Worm (Caenorhabditis elegans) whole organism, midembryonic: Measurements from ENCODE around the gene mtcu-2.

ENCODE experiments used
- T22C8.4 ChIP-seq: fragments of 200-800 bp; sonication (Bioruptor generic); IDR thresholded peaks from 2 replicates; pipeline ENCODE4 v1.3.6; 2022; ENCODE audit warnings: missing genetic modification characterization, missing compliant biosample characterization
- cog-1 ChIP-seq: sonication (generic microtip); optimal IDR thresholded peaks from 2 replicates; lab custom pipeline; 2016; ENCODE audit warnings: missing genetic modification characterization, missing compliant biosample characterization
- flt-1 ChIP-seq: fragments of 200-800 bp; sonication (Bioruptor generic); IDR thresholded peaks from 2 replicates; pipeline ENCODE4 v1.3.6; 2022; ENCODE audit warnings: missing genetic modification characterization, missing compliant biosample characterization
- klf-2 ChIP-seq: fragments of 200-800 bp; sonication (Bioruptor generic); conservative IDR thresholded peaks from 2 replicates; pipeline ENCODE4 v1.3.6; 2022; ENCODE audit warnings: missing genetic modification reagents, missing genetic modification characterization, missing compliant biosample characterization
- med-1 ChIP-seq: sonication (generic microtip); optimal IDR thresholded peaks from 2 replicates; lab custom pipeline; 2017; ENCODE audit warnings: missing genetic modification characterization, mild to moderate bottlenecking, missing compliant biosample characterization, antibody characterized with exemption, missing genetic modification reagents; ENCODE audit not compliant: insufficient read depth
- ref-1 ChIP-seq: fragments of 200-800 bp; sonication (Bioruptor generic); conservative IDR thresholded peaks from 2 replicates; pipeline ENCODE4 v1.3.6; 2022; ENCODE audit warnings: missing genetic modification reagents, missing genetic modification characterization, missing compliant biosample characterization
- tab-1 ChIP-seq: fragments of 200-800 bp; sonication (Bioruptor generic); IDR thresholded peaks from 2 replicates; pipeline ENCODE4 v1.3.6; 2022; ENCODE audit warnings: missing genetic modification characterization, missing compliant biosample characterization
- ztf-23 ChIP-seq: fragments of 200-800 bp; sonication (Bioruptor generic); IDR thresholded peaks from 2 replicates; pipeline ENCODE4 v1.3.6; 2022; ENCODE audit warnings: missing genetic modification reagents, missing genetic modification characterization, missing compliant biosample characterization
- ztf-29 ChIP-seq: fragments of 200-800 bp; sonication (Bioruptor generic); IDR thresholded peaks from 2 replicates; pipeline ENCODE4 v1.3.6; 2022; ENCODE audit warnings: missing genetic modification reagents, missing genetic modification characterization, missing compliant biosample characterization

Gene mtcu-2

ce11 chrII:10033163-10033871 lies at the start of gene mtcu-2:
Gene mtcu-2, minus strand, starts transcription at chrII:10033213.
- TF ChIP-seq klf-2 (peak; percentile 91), ztf-23 (GFP tag; lab: Robert Waterston, UW) (peak; percentile 98), ref-1 (GFP tag; lab: Robert Waterston, UW) (peak; percentile 56; the same call in 1 of the 2 replicates), flt-1 (peak; percentile 94), tab-1 (GFP tag; lab: Robert Waterston, UW) (peak; percentile 79), ztf-29 (GFP tag; lab: Robert Waterston, UW) (peak; percentile 91), T22C8.4 (GFP tag; lab: Robert Waterston, UW) (peak; percentile 79)

- TF ChIP-seq cog-1 (tag; lab: Kevin White, UChicago) (no peak), ztf-23 (GFP tag; lab: Robert Waterston, UW) (no peak), flt-1 (peak; percentile 46; the same call in 1 of the 2 replicates)
These were observed 42.8 kb upstream of the mtcu-2 start for ce11 chrII:10075794-10076193.

- TF ChIP-seq cog-1 (tag; lab: Kevin White, UChicago), result no peak
- TF ChIP-seq tab-1 (GFP tag; lab: Robert Waterston, UW), result no peak
- no peak for TF ChIP-seq klf-2
- no peak for TF ChIP-seq flt-1
- TF ChIP-seq ref-1 (GFP tag; lab: Robert Waterston, UW), result no peak
- TF ChIP-seq T22C8.4 (GFP tag; lab: Robert Waterston, UW), result no peak
- TF ChIP-seq med-1 (GFP tag; lab: Kevin White, UChicago), result no peak
- TF ChIP-seq ztf-29 (GFP tag; lab: Robert Waterston, UW), result no peak
- TF ChIP-seq ztf-23 (GFP tag; lab: Robert Waterston, UW), result no peak
These were observed 41.0 kb upstream of the mtcu-2 start for ce11 chrII:10073986-10074385.

- TF ChIP-seq ztf-23 (GFP tag; lab: Robert Waterston, UW), result no peak
- TF ChIP-seq ref-1 (GFP tag; lab: Robert Waterston, UW), result no peak
- no peak for TF ChIP-seq T22C8.4 (GFP tag; lab: Robert Waterston, UW)
- TF ChIP-seq tab-1 (GFP tag; lab: Robert Waterston, UW), result no peak
- TF ChIP-seq cog-1 (tag; lab: Kevin White, UChicago), result no peak
- no peak for TF ChIP-seq med-1 (GFP tag; lab: Kevin White, UChicago)
- no peak for TF ChIP-seq klf-2
- TF ChIP-seq flt-1, result no peak
- no peak for TF ChIP-seq ztf-29 (GFP tag; lab: Robert Waterston, UW)
These were observed 34.8 kb upstream of the mtcu-2 start, which contains the start of gene die-1 for ce11 chrII:10067817-10068216. Gene die-1, minus strand, starts transcription at chrII:10067917.

- peak; percentile 41 for TF ChIP-seq cog-1 (tag; lab: Kevin White, UChicago)
- peak; percentile 69; the same call in 1 of the 2 replicates for TF ChIP-seq flt-1
- peak; percentile 46; the same call in 1 of the 2 replicates for TF ChIP-seq ztf-23 (GFP tag; lab: Robert Waterston, UW)
- 0 out of 2 replicates have a peak, but pooled peaks have one; percentile 22 for TF ChIP-seq ztf-29 (GFP tag; lab: Robert Waterston, UW)
- TF ChIP-seq med-1 (GFP tag; lab: Kevin White, UChicago), result no peak
- TF ChIP-seq tab-1 (GFP tag; lab: Robert Waterston, UW), result peak; percentile 36; the same call in 1 of the 2 replicates
These were observed 32.5 kb upstream of the mtcu-2 start for ce11 chrII:10065472-10065871.

- TF ChIP-seq ztf-29 (GFP tag; lab: Robert Waterston, UW), result no peak
- no peak for TF ChIP-seq med-1 (GFP tag; lab: Kevin White, UChicago)
- TF ChIP-seq ref-1 (GFP tag; lab: Robert Waterston, UW), result no peak
- TF ChIP-seq cog-1 (tag; lab: Kevin White, UChicago), result no peak
- no peak for TF ChIP-seq tab-1 (GFP tag; lab: Robert Waterston, UW)
- no peak for TF ChIP-seq ztf-23 (GFP tag; lab: Robert Waterston, UW)
- TF ChIP-seq flt-1, result no peak
- no peak for TF ChIP-seq klf-2
- no peak for TF ChIP-seq T22C8.4 (GFP tag; lab: Robert Waterston, UW)
These were observed 27.5 kb upstream of the mtcu-2 start, which contains the start of gene stg-1 for ce11 chrII:10060508-10060907. Gene stg-1, minus strand, starts transcription at chrII:10060660.

ce11 chrII:10056545-10057038 lies 23.6 kb upstream of the mtcu-2 start, which contains the start of gene C18D1.2:
Gene C18D1.2, plus strand, starts transcription at chrII:10056988.
- no peak for TF ChIP-seq ref-1 (GFP tag; lab: Robert Waterston, UW)
- no peak for TF ChIP-seq med-1 (GFP tag; lab: Kevin White, UChicago)
- no peak for TF ChIP-seq ztf-29 (GFP tag; lab: Robert Waterston, UW)
- TF ChIP-seq tab-1 (GFP tag; lab: Robert Waterston, UW), result no peak
- TF ChIP-seq ztf-23 (GFP tag; lab: Robert Waterston, UW), result no peak
- TF ChIP-seq cog-1 (tag; lab: Kevin White, UChicago), result no peak
- no peak for TF ChIP-seq T22C8.4 (GFP tag; lab: Robert Waterston, UW)
- no peak for TF ChIP-seq klf-2
- no peak for TF ChIP-seq flt-1

ce11 chrII:10051485-10051884 lies 18.5 kb upstream of the mtcu-2 start:
- TF ChIP-seq ztf-29 (GFP tag; lab: Robert Waterston, UW), result no peak
- TF ChIP-seq cog-1 (tag; lab: Kevin White, UChicago), result no peak
- no peak for TF ChIP-seq T22C8.4 (GFP tag; lab: Robert Waterston, UW)
- TF ChIP-seq ref-1 (GFP tag; lab: Robert Waterston, UW), result no peak
- no peak for TF ChIP-seq med-1 (GFP tag; lab: Kevin White, UChicago)
- no peak for TF ChIP-seq tab-1 (GFP tag; lab: Robert Waterston, UW)
- TF ChIP-seq flt-1, result no peak
- TF ChIP-seq ztf-23 (GFP tag; lab: Robert Waterston, UW), result no peak
- TF ChIP-seq klf-2, result no peak

- TF ChIP-seq ztf-23 (GFP tag; lab: Robert Waterston, UW) (no peak), tab-1 (GFP tag; lab: Robert Waterston, UW) (no peak), flt-1 (no peak), ztf-29 (GFP tag; lab: Robert Waterston, UW) (no peak), klf-2 (no peak), T22C8.4 (GFP tag; lab: Robert Waterston, UW) (no peak), med-1 (GFP tag; lab: Kevin White, UChicago) (no peak), ref-1 (GFP tag; lab: Robert Waterston, UW) (no peak)
These were observed 15.6 kb upstream of the mtcu-2 start, which contains the start of gene flp-4 for ce11 chrII:10048568-10048967. Gene flp-4, plus strand, starts transcription at chrII:10048868.
